Worm (Caenorhabditis elegans): Measurements from ENCODE around the gene gur-5.

gur-5 gene

ce11 chrII:5282192-5282591, 2.9 kb upstream of the gur-5 start, which contains the start of gene pmt-1 (continued):
- TF ChIP-seq nhr-11 (tag; optimal IDR thresholded peaks at IDR 0.05) (no peak), nhr-43 (tag; optimal IDR thresholded peaks at IDR 0.05; ENCODE audit: poor library complexity, severe bottlenecking) (peak; percentile 71), nfya-1 (tag; optimal IDR thresholded peaks at IDR 0.05; ENCODE audit: insufficient read depth) (peak; percentile 11), elt-1 (tag; optimal IDR thresholded peaks at IDR 0.05) (no peak), nhr-237 (tag; optimal IDR thresholded peaks at IDR 0.05) (no peak), nhr-28 (tag; optimal IDR thresholded peaks at IDR 0.05) (no peak), mdl-1 (tag; optimal IDR thresholded peaks at IDR 0.05) (no peak), egl-5 (tag; optimal IDR thresholded peaks at IDR 0.05) (no peak), ceh-82 (tag; optimal IDR thresholded peaks at IDR 0.05) (no peak), unc-39 (tag; optimal IDR thresholded peaks at IDR 0.05) (no peak), tbx-2 (tag; optimal IDR thresholded peaks at IDR 0.05) (no peak), ceh-28 (tag; optimal IDR thresholded peaks at IDR 0.05) (no peak), ama-1 (optimal IDR thresholded peaks at IDR 0.05) (no peak), egl-27 (tag; optimal IDR thresholded peaks at IDR 0.05) (no peak), fkh-10 (GFP tag; optimal IDR thresholded peaks at IDR 0.05) (no peak), ztf-11 (tag; optimal IDR thresholded peaks at IDR 0.05) (no peak)

- TF ChIP-seq nhr-11 (tag; optimal IDR thresholded peaks at IDR 0.05) (no peak), nhr-23 (tag; optimal IDR thresholded peaks at IDR 0.05) (peak; percentile 11), elt-1 (tag; optimal IDR thresholded peaks at IDR 0.05) (peak; percentile 93), lsy-12 (tag; optimal IDR thresholded peaks at IDR 0.05) (no peak), ceh-82 (tag; optimal IDR thresholded peaks at IDR 0.05) (no peak)
These were observed 2.3 kb upstream of the gur-5 start for ce11 chrII:5282740-5283281.

- TF ChIP-seq lsy-12 (tag; optimal IDR thresholded peaks at IDR 0.05): no peak
- TF ChIP-seq ceh-16 (tag; optimal IDR thresholded peaks at IDR 0.05): no peak
- TF ChIP-seq ztf-4 (tag; optimal IDR thresholded peaks at IDR 0.05): no peak
- no peak for TF ChIP-seq lin-39 (tag; optimal IDR thresholded peaks at IDR 0.05)
- no peak for TF ChIP-seq ama-1 (optimal IDR thresholded peaks at IDR 0.05)
- no peak for TF ChIP-seq nhr-12 (tag; optimal IDR thresholded peaks at IDR 0.05)
- TF ChIP-seq ceh-82 (tag; optimal IDR thresholded peaks at IDR 0.05): no peak
- no peak for TF ChIP-seq elt-1 (tag; optimal IDR thresholded peaks at IDR 0.05)
- no peak for TF ChIP-seq ztf-11 (tag; optimal IDR thresholded peaks at IDR 0.05)
- no peak for TF ChIP-seq nhr-43 (tag; optimal IDR thresholded peaks at IDR 0.05; ENCODE audit: poor library complexity, severe bottlenecking)
- TF ChIP-seq ceh-28 (tag; optimal IDR thresholded peaks at IDR 0.05): no peak
These were observed 4.0 kb downstream of the gur-5 start, which contains the start of gene ZK622.5 for ce11 chrII:5289142-5289541. TSS of gene ZK622.5 (plus strand) at chrII:5289442.

- no peak for TF ChIP-seq elt-3 (tag; optimal IDR thresholded peaks at IDR 0.05)
- peak; percentile 69 for TF ChIP-seq pha-4 (tag; optimal IDR thresholded peaks at IDR 0.05)
- no peak for TF ChIP-seq ama-1 (optimal IDR thresholded peaks at IDR 0.05)
These were observed 5.9 kb downstream of the gur-5 start for ce11 chrII:5291051-5291450.

ce11 chrII:5292226-5292752, 7.2 kb downstream of the gur-5 start, which contains the start of gene ZK622.4:
TSS of gene ZK622.4 (plus strand) at chrII:5292702.
- TF ChIP-seq nhr-43 (tag; optimal IDR thresholded peaks at IDR 0.05; ENCODE audit: poor library complexity, severe bottlenecking): peak; percentile 58
- TF ChIP-seq ztf-11 (tag; optimal IDR thresholded peaks at IDR 0.05): no peak
- TF ChIP-seq pqm-1 (tag; optimal IDR thresholded peaks at IDR 0.05): peak; percentile 40
- no peak for TF ChIP-seq ceh-28 (tag; optimal IDR thresholded peaks at IDR 0.05)
- no peak for TF ChIP-seq ceh-9 (tag; optimal IDR thresholded peaks at IDR 0.05)
- TF ChIP-seq lsy-12 (tag; optimal IDR thresholded peaks at IDR 0.05): peak; percentile 44
- peak; percentile 18 for TF ChIP-seq nhr-25 (tag; optimal IDR thresholded peaks at IDR 0.05)
- no peak for TF ChIP-seq snpc-4 (tag; optimal IDR thresholded peaks at IDR 0.05)
- no peak for TF ChIP-seq daf-12 (tag; optimal IDR thresholded peaks at IDR 0.05)
- no peak for TF ChIP-seq ztf-4 (tag; optimal IDR thresholded peaks at IDR 0.05)
- peak; percentile 25 for TF ChIP-seq tbx-2 (tag; optimal IDR thresholded peaks at IDR 0.05)
- no peak for TF ChIP-seq nhr-67 (tag; optimal IDR thresholded peaks at IDR 0.05)
- no peak for TF ChIP-seq R02D3.7 (tag; optimal IDR thresholded peaks at IDR 0.05)
- TF ChIP-seq aly-2 (tag; optimal IDR thresholded peaks at IDR 0.05): no peak
- no peak for TF ChIP-seq fos-1 (tag; optimal IDR thresholded peaks at IDR 0.05)
- peak; percentile 22 for TF ChIP-seq lin-39 (tag; optimal IDR thresholded peaks at IDR 0.05)
- no peak for TF ChIP-seq nhr-77 (tag; optimal IDR thresholded peaks at IDR 0.05)
- TF ChIP-seq egl-27 (tag; optimal IDR thresholded peaks at IDR 0.05): no peak
- TF ChIP-seq elt-3 (tag; optimal IDR thresholded peaks at IDR 0.05): no peak
- TF ChIP-seq nhr-11 (tag; optimal IDR thresholded peaks at IDR 0.05): no peak
- TF ChIP-seq eor-1 (tag; optimal IDR thresholded peaks at IDR 0.05): no peak
- no peak for TF ChIP-seq sea-2 (GFP tag; optimal IDR thresholded peaks at IDR 0.05)
- TF ChIP-seq nhr-76 (tag; optimal IDR thresholded peaks at IDR 0.05): no peak
- TF ChIP-seq elt-2 (tag; optimal IDR thresholded peaks at IDR 0.05): peak; percentile 52
- no peak for TF ChIP-seq zag-1 (tag; optimal IDR thresholded peaks at IDR 0.05)
- peak; percentile 26 for TF ChIP-seq pha-4 (tag; optimal IDR thresholded peaks at IDR 0.05)
- no peak for TF ChIP-seq mdl-1 (tag; optimal IDR thresholded peaks at IDR 0.05)
- TF ChIP-seq mml-1 (tag; optimal IDR thresholded peaks at IDR 0.05): no peak
- no peak for TF ChIP-seq unc-62 (GFP tag; optimal IDR thresholded peaks at IDR 0.05)
- no peak for TF ChIP-seq nhr-237 (tag; optimal IDR thresholded peaks at IDR 0.05)
- TF ChIP-seq nhr-28 (tag; optimal IDR thresholded peaks at IDR 0.05): no peak
- TF ChIP-seq hmg-11 (tag; optimal IDR thresholded peaks at IDR 0.05): peak; percentile 88
- no peak for TF ChIP-seq ceh-16 (tag; optimal IDR thresholded peaks at IDR 0.05)

Data from whole organism, L3 larva.